Worm (Caenorhabditis elegans) whole organism, young adult: ENCODE measurements around the gene F35B3.7.

Experiments used
- Y67H2A.10 ChIP-seq: fragments of 200-800 bp; sonication (Bioruptor generic); conservative IDR thresholded peaks from 2 replicates; pipeline ENCODE4 v1.3.6; 2022; ENCODE audit warnings: missing genetic modification reagents, missing genetic modification characterization, missing compliant biosample characterization
- ama-1 ChIP-seq, 3 experiments: fragments of 150-350 bp in 1 of 3; sonication (generic microtip) in 2 of 3; optimal IDR thresholded peaks; 2 replicates each; lab custom pipeline; 2014 to 2018; ENCODE audit warnings: missing biosample characterization in 2 of 3, missing genetic modification characterization in 2 of 3, missing genetic modification reagents in 2 of 3
- attf-6 ChIP-seq: fragments of 200-800 bp; sonication (Bioruptor generic); IDR thresholded peaks from 2 replicates; pipeline ENCODE4 v1.3.6; 2022; ENCODE audit warnings: missing genetic modification reagents, missing genetic modification characterization, missing compliant biosample characterization
- ccch-3 ChIP-seq: fragments of 200-800 bp; sonication (Bioruptor generic); optimal IDR thresholded peaks from 2 replicates; lab custom pipeline; 2018; ENCODE audit warnings: mild to moderate bottlenecking, missing genetic modification characterization, missing compliant biosample characterization
- cebp-1 ChIP-seq, 2 experiments: fragments of 200-800 bp in 1 of 2; sonication (Bioruptor generic) in 1 of 2; sonication (generic microtip) in 1 of 2; IDR thresholded peaks in 1 of 2; optimal IDR thresholded peaks in 1 of 2; 2 replicates each; pipeline versions ENCODE4 v1.3.6 to Lab custom; 2017 to 2022; ENCODE audit warnings: missing compliant biosample characterization in 2 of 2, missing genetic modification characterization in 2 of 2, mild to moderate bottlenecking in 1 of 2, missing genetic modification reagents in 1 of 2, moderate library complexity in 1 of 2
- chd-7 ChIP-seq: sonication (generic microtip); optimal IDR thresholded peaks from 2 replicates; lab custom pipeline; 2016; ENCODE audit warnings: mild to moderate bottlenecking, missing genetic modification characterization, moderate library complexity, missing compliant biosample characterization
- dox-1 ChIP-seq: fragments of 200-800 bp; sonication (Bioruptor generic); IDR thresholded peaks from 2 replicates; pipeline ENCODE4 v1.3.6; 2022; ENCODE audit warnings: missing genetic modification reagents, missing genetic modification characterization, missing compliant biosample characterization
- lin-35 ChIP-seq, 3 experiments: fragments of 150-350 bp in 2 of 3; sonication (generic microtip) in 1 of 3; optimal IDR thresholded peaks; 2 replicates each; lab custom pipeline; 2014 to 2018; ENCODE audit warnings: missing biosample characterization in 3 of 3, missing genetic modification characterization in 3 of 3, missing genetic modification reagents in 3 of 3
- lsy-27 ChIP-seq: sonication (generic microtip); optimal IDR thresholded peaks from 2 replicates; lab custom pipeline; 2017; ENCODE audit warnings: missing genetic modification characterization, mild to moderate bottlenecking, missing compliant biosample characterization, antibody characterized with exemption, missing genotype, borderline replicate concordance; ENCODE audit not compliant: insufficient read depth
- pha-4 ChIP-seq: fragments of 150-350 bp; sonication (generic microtip); optimal IDR thresholded peaks from 2 replicates; lab custom pipeline; 2014; ENCODE audit warnings: missing biosample characterization, missing genetic modification reagents, missing genetic modification characterization
- snpc-1.1 ChIP-seq: sonication (generic microtip); optimal IDR thresholded peaks from 2 replicates; lab custom pipeline; 2017; ENCODE audit warnings: missing genetic modification characterization, mild to moderate bottlenecking, missing compliant biosample characterization, antibody characterized with exemption, moderate library complexity, missing genotype, missing genetic modification reagents; ENCODE audit not compliant: insufficient read depth
- unc-62 ChIP-seq: fragments of 150-350 bp; optimal IDR thresholded peaks from 2 replicates; lab custom pipeline; 2014; ENCODE audit warnings: missing biosample characterization, missing genetic modification reagents, missing genetic modification characterization
- zim-3 ChIP-seq: sonication (generic microtip); optimal IDR thresholded peaks from 2 replicates; lab custom pipeline; 2017; ENCODE audit warnings: mild to moderate bottlenecking, missing genetic modification characterization, moderate library complexity, missing compliant biosample characterization
- ztf-22 ChIP-seq: fragments of 200-800 bp; sonication (Bioruptor generic); optimal IDR thresholded peaks from 2 replicates; lab custom pipeline; 2018; ENCODE audit warnings: mild to moderate bottlenecking, missing genetic modification characterization, moderate library complexity, missing compliant biosample characterization

- TF ChIP-seq ccch-3 (GFP tag; lab: Kevin White, UChicago): no peak
- TF ChIP-seq lsy-27 (tag; lab: Kevin White, UChicago): no peak
- TF ChIP-seq Y67H2A.10 (GFP tag; lab: Robert Waterston, UW): no peak
- no peak for TF ChIP-seq cebp-1 (GFP tag; IDR thresholded peaks at IDR 0.05; lab: Robert Waterston, UW)
- TF ChIP-seq cebp-1 (tag; optimal IDR thresholded peaks at IDR 0.05; lab: Kevin White, UChicago): no peak
- no peak for TF ChIP-seq attf-6 (GFP tag; lab: Robert Waterston, UW)
- no peak for TF ChIP-seq unc-62 (GFP tag; lab: Kevin White, UChicago)
- TF ChIP-seq zim-3 (tag; lab: Kevin White, UChicago): no peak
- TF ChIP-seq dox-1 (GFP tag; lab: Robert Waterston, UW): no peak
- TF ChIP-seq ama-1 (optimal IDR thresholded peaks at IDR 0.05; lab: Kevin White, UChicago): no peak
- no peak for TF ChIP-seq ama-1 (GFP tag; optimal IDR thresholded peaks at IDR 0.05; lab: Kevin White, UChicago)
- TF ChIP-seq chd-7 (tag; lab: Kevin White, UChicago): no peak
- no peak for TF ChIP-seq snpc-1.1 (tag; lab: Kevin White, UChicago)
- TF ChIP-seq pha-4: no peak
- TF ChIP-seq lin-35 (GFP tag; optimal IDR thresholded peaks at IDR 0.05; lab: Kevin White, UChicago): no peak
- TF ChIP-seq ztf-22 (GFP tag; lab: Kevin White, UChicago): no peak
Measured at ce11 chrX:17003473-17004123, 39.3 kb downstream of the F35B3.7 start.
